Fruit fly (Drosophila melanogaster) whole organism, embryonic: ENCODE results near the gene rut.

Source experiments
- Abd-B ChIP-seq: fragments of 200-800 bp; sonication (Bioruptor generic); optimal IDR thresholded peaks from 2 replicates; lab custom pipeline; 2018; ENCODE audit warnings: missing biosample characterization, mild to moderate bottlenecking, missing genetic modification characterization, moderate library complexity
- Bgb ChIP-seq: fragments of 200-800 bp; sonication (Bioruptor generic); IDR thresholded peaks from 2 replicates; pipeline ENCODE4 v1.3.6; 2022; ENCODE audit warnings: missing biosample characterization, missing genetic modification characterization; ENCODE audit not compliant: partially characterized antibody
- CG10209 ChIP-seq: fragments of 200-800 bp; sonication (Bioruptor generic); optimal IDR thresholded peaks from 3 replicates; lab custom pipeline; 2017; ENCODE audit warnings: missing biosample characterization, mild to moderate bottlenecking, missing genetic modification characterization, missing genetic modification reagents
- CG10462 ChIP-seq: fragments of 200-800 bp; sonication (Bioruptor generic); optimal IDR thresholded peaks from 2 replicates; lab custom pipeline; 2016; ENCODE audit warnings: missing biosample characterization, missing genetic modification characterization
- CG10959 ChIP-seq: fragments of 200-800 bp; sonication (Bioruptor generic); IDR thresholded peaks from 2 replicates; pipeline ENCODE4 v1.3.6; 2022; ENCODE audit warnings: missing biosample characterization, missing genetic modification characterization
- CG11560 ChIP-seq: fragments of 200-800 bp; sonication (Bioruptor generic); IDR thresholded peaks from 3 replicates; pipeline ENCODE4 v1.3.6; 2022; ENCODE audit warnings: missing biosample characterization, missing genetic modification characterization
- CG14860 ChIP-seq: fragments of 200-800 bp; sonication (Bioruptor generic); IDR thresholded peaks from 3 replicates; pipeline ENCODE4 v1.3.6; 2022; ENCODE audit warnings: missing biosample characterization, missing genetic modification characterization; ENCODE audit not compliant: partially characterized antibody
- CG15696 ChIP-seq: fragments of 200-800 bp; sonication (Bioruptor generic); optimal IDR thresholded peaks from 2 replicates; lab custom pipeline; 2019; ENCODE audit warnings: missing biosample characterization, mild to moderate bottlenecking, missing genetic modification characterization, moderate library complexity
- CG17829 ChIP-seq: fragments of 200-800 bp; optimal IDR thresholded peaks from 2 replicates; lab custom pipeline; 2019; ENCODE audit warnings: missing biosample characterization, mild to moderate bottlenecking, missing genetic modification characterization, moderate library complexity
- CG18619 ChIP-seq: fragments of 200-800 bp; sonication (Bioruptor generic); optimal IDR thresholded peaks from 3 replicates; lab custom pipeline; 2017; ENCODE audit warnings: missing biosample characterization, mild to moderate bottlenecking, missing genetic modification characterization
- CG2202 ChIP-seq: fragments of 200-800 bp; sonication (Bioruptor generic); optimal IDR thresholded peaks from 2 replicates; lab custom pipeline; 2018; ENCODE audit warnings: missing biosample characterization, mild to moderate bottlenecking, missing genetic modification characterization
- CG2875 ChIP-seq: fragments of 200-800 bp; sonication (Bioruptor generic); optimal IDR thresholded peaks from 2 replicates; lab custom pipeline; 2017; ENCODE audit warnings: missing biosample characterization, mild to moderate bottlenecking, missing genetic modification characterization, missing genetic modification reagents
- CG32772 ChIP-seq: fragments of 200-800 bp; sonication (Bioruptor generic); IDR thresholded peaks from 2 replicates; pipeline ENCODE4 v1.3.6; 2022; ENCODE audit warnings: missing biosample characterization, missing genetic modification characterization
- CG3847 ChIP-seq: fragments of 200-800 bp; sonication (Bioruptor generic); IDR thresholded peaks from 2 replicates; pipeline ENCODE4 v1.3.6; 2022; ENCODE audit warnings: missing biosample characterization, missing genetic modification characterization
- CG6254 ChIP-seq: fragments of 200-800 bp; sonication (Bioruptor generic); optimal IDR thresholded peaks from 3 replicates; lab custom pipeline; 2017; ENCODE audit warnings: mild to moderate bottlenecking, missing biosample characterization, missing genetic modification reagents, missing genetic modification characterization
- CG6765 ChIP-seq: fragments of 200-800 bp; sonication (Bioruptor generic); optimal IDR thresholded peaks from 3 replicates; lab custom pipeline; 2017; ENCODE audit warnings: missing biosample characterization, mild to moderate bottlenecking, missing genetic modification characterization
- CG7357 ChIP-seq: fragments of 200-800 bp; sonication (Bioruptor generic); IDR thresholded peaks from 3 replicates; pipeline ENCODE4 v1.3.6; 2022; ENCODE audit warnings: missing biosample characterization, missing genetic modification characterization
- CG7987 ChIP-seq: fragments of 200-800 bp; sonication (Bioruptor generic); optimal IDR thresholded peaks from 2 replicates; lab custom pipeline; 2018; ENCODE audit warnings: missing biosample characterization, mild to moderate bottlenecking, missing genetic modification characterization, moderate library complexity
- CrebB ChIP-seq: fragments of 200-800 bp; sonication (Bioruptor generic); optimal IDR thresholded peaks from 3 replicates; lab custom pipeline; 2018; ENCODE audit warnings: missing biosample characterization, mild to moderate bottlenecking, missing genetic modification characterization
- E2f1 ChIP-seq: fragments of 200-800 bp; sonication (Bioruptor generic); IDR thresholded peaks from 2 replicates; pipeline ENCODE4 v1.3.6; 2022; ENCODE audit warnings: missing biosample characterization, missing genetic modification characterization
- HLH3B ChIP-seq: fragments of 200-800 bp; sonication (Bioruptor generic); IDR thresholded peaks from 2 replicates; pipeline ENCODE4 v1.3.6; 2022; ENCODE audit warnings: missing biosample characterization, missing genetic modification characterization
- Hey ChIP-seq: fragments of 200-800 bp; sonication (Bioruptor generic); optimal IDR thresholded peaks from 3 replicates; lab custom pipeline; 2018; ENCODE audit warnings: missing biosample characterization, mild to moderate bottlenecking, missing genetic modification characterization
- Hmx ChIP-seq: fragments of 200-800 bp; sonication (Bioruptor generic); optimal IDR thresholded peaks from 2 replicates; lab custom pipeline; 2016; ENCODE audit warnings: missing biosample characterization, missing genetic modification characterization
- Hr39 ChIP-seq: fragments of >200 bp; optimal IDR thresholded peaks from 2 replicates; lab custom pipeline; 2017
- Med ChIP-seq: fragments of 200-800 bp; sonication (Bioruptor generic); peaks from one replicate; lab custom pipeline; 2016; ENCODE audit warnings: missing biosample characterization, missing genetic modification characterization, mild to moderate bottlenecking, inconsistent platforms, moderate library complexity
- Meics ChIP-seq: fragments of 200-800 bp; sonication (Bioruptor generic); optimal IDR thresholded peaks from 2 replicates; lab custom pipeline; 2017; ENCODE audit warnings: missing biosample characterization, mild to moderate bottlenecking, missing genetic modification characterization
- NC2β ChIP-seq: fragments of 200-800 bp; sonication (Bioruptor generic); optimal IDR thresholded peaks from 2 replicates; lab custom pipeline; 2016; ENCODE audit warnings: missing biosample characterization, missing genetic modification characterization
- Opbp ChIP-seq: fragments of 200-800 bp; sonication (Bioruptor generic); IDR thresholded peaks from 3 replicates; pipeline ENCODE4 v1.3.6; 2022; ENCODE audit warnings: missing biosample characterization, missing genetic modification characterization; ENCODE audit not compliant: partially characterized antibody
- PHDP ChIP-seq: fragments of 200-800 bp; sonication (Bioruptor generic); optimal IDR thresholded peaks from 3 replicates; lab custom pipeline; 2018; ENCODE audit warnings: missing biosample characterization, mild to moderate bottlenecking, missing genetic modification characterization, moderate library complexity
- Rx ChIP-seq: fragments of 200-800 bp; sonication (Bioruptor generic); IDR thresholded peaks from 2 replicates; pipeline ENCODE4 v1.3.6; 2022; ENCODE audit warnings: missing biosample characterization, missing genetic modification characterization
- al ChIP-seq: fragments of 200-800 bp; sonication (Bioruptor generic); IDR thresholded peaks from 2 replicates; pipeline ENCODE4 v1.3.6; 2022; ENCODE audit warnings: missing biosample characterization, missing genetic modification characterization
- amos ChIP-seq: fragments of 200-800 bp; sonication (Bioruptor generic); IDR thresholded peaks from 2 replicates; pipeline ENCODE4 v1.3.6; 2022; ENCODE audit warnings: missing biosample characterization, missing genetic modification characterization; ENCODE audit not compliant: partially characterized antibody
- ap ChIP-seq: fragments of 200-800 bp; sonication (Bioruptor generic); IDR thresholded peaks from 2 replicates; pipeline ENCODE4 v1.3.6; 2022; ENCODE audit warnings: missing biosample characterization, missing genetic modification characterization
- bab2 ChIP-seq: fragments of 200-800 bp; sonication (Bioruptor generic); optimal IDR thresholded peaks from 2 replicates; lab custom pipeline; 2016; ENCODE audit warnings: missing biosample characterization, missing genetic modification characterization
- danr ChIP-seq: fragments of 200-800 bp; sonication (Bioruptor generic); IDR thresholded peaks from 2 replicates; pipeline ENCODE4 v1.3.6; 2022; ENCODE audit warnings: missing biosample characterization, missing genetic modification characterization
- dimm ChIP-seq: fragments of 200-800 bp; sonication (Bioruptor generic); IDR thresholded peaks from 2 replicates; pipeline ENCODE4 v1.3.6; 2022; ENCODE audit warnings: missing biosample characterization, missing genetic modification characterization
- esg ChIP-seq: fragments of 200-800 bp; sonication (Bioruptor generic); conservative IDR thresholded peaks from 2 replicates; pipeline ENCODE4 v1.3.6; 2022; ENCODE audit warnings: missing biosample characterization, missing genetic modification characterization
- eve ChIP-seq, 2 experiments: fragments of >200 bp; optimal IDR thresholded peaks; 2 replicates each; lab custom pipeline; 2017; ENCODE audit warnings: missing biosample characterization in 2 of 2, missing genetic modification characterization in 2 of 2
- h ChIP-seq: fragments of >200 bp; optimal IDR thresholded peaks from 2 replicates; lab custom pipeline; 2017
- ind ChIP-seq: fragments of 200-800 bp; sonication (Bioruptor generic); optimal IDR thresholded peaks from 3 replicates; lab custom pipeline; 2016; ENCODE audit warnings: missing biosample characterization, missing genetic modification characterization
- kay ChIP-seq: fragments of 200-800 bp; sonication (Bioruptor generic); optimal IDR thresholded peaks from 2 replicates; lab custom pipeline; 2016; ENCODE audit warnings: missing biosample characterization, missing genetic modification characterization
- klu ChIP-seq: fragments of 200-800 bp; sonication (Bioruptor generic); IDR thresholded peaks from 2 replicates; pipeline ENCODE4 v1.3.6; 2022; ENCODE audit warnings: missing biosample characterization, missing genetic modification characterization
- knrl ChIP-seq: fragments of 200-800 bp; sonication (Bioruptor generic); IDR thresholded peaks from 3 replicates; pipeline ENCODE4 v1.3.6; 2022; ENCODE audit warnings: missing biosample characterization, missing genetic modification characterization; ENCODE audit not compliant: partially characterized antibody
- nom ChIP-seq: fragments of 200-800 bp; sonication (Bioruptor generic); optimal IDR thresholded peaks from 2 replicates; lab custom pipeline; 2017; ENCODE audit warnings: missing biosample characterization, missing genetic modification characterization, mild to moderate bottlenecking, moderate library complexity, missing genetic modification reagents
- oc ChIP-seq: fragments of 200-800 bp; sonication (Bioruptor generic); optimal IDR thresholded peaks from 2 replicates; lab custom pipeline; 2018; ENCODE audit warnings: missing biosample characterization, mild to moderate bottlenecking, missing genetic modification characterization, moderate library complexity
- org-1 ChIP-seq: fragments of 200-800 bp; sonication (Bioruptor generic); optimal IDR thresholded peaks from 2 replicates; lab custom pipeline; 2017; ENCODE audit warnings: missing biosample characterization, missing genetic modification characterization
- sisA ChIP-seq: fragments of 200-800 bp; sonication (Bioruptor generic); IDR thresholded peaks from 2 replicates; pipeline ENCODE4 v1.3.6; 2022; ENCODE audit warnings: missing biosample characterization, missing genetic modification characterization
- tap ChIP-seq: fragments of 200-800 bp; optimal IDR thresholded peaks from 3 replicates; lab custom pipeline; 2019; ENCODE audit warnings: missing biosample characterization, mild to moderate bottlenecking, missing genetic modification characterization, moderate library complexity
- tio ChIP-seq: fragments of 200-800 bp; sonication (Bioruptor generic); optimal IDR thresholded peaks from 2 replicates; lab custom pipeline; 2017; ENCODE audit warnings: missing biosample characterization, missing genetic modification characterization, inconsistent platforms
- ttk ChIP-seq: fragments of 200-800 bp; sonication (Bioruptor generic); IDR thresholded peaks from 2 replicates; pipeline ENCODE4 v2.1.2; 2022; ENCODE audit warnings: missing biosample characterization, missing genetic modification characterization
- wdn ChIP-seq: fragments of 200-800 bp; sonication (Bioruptor generic); IDR thresholded peaks from 2 replicates; pipeline ENCODE4 v1.3.6; 2022; ENCODE audit warnings: missing biosample characterization, missing genetic modification characterization
- z ChIP-seq: fragments of 200-800 bp; sonication (Bioruptor generic); IDR thresholded peaks from 3 replicates; pipeline ENCODE4 v1.3.6; 2022; ENCODE audit warnings: missing biosample characterization, missing genetic modification characterization

The rut gene

DNA sequence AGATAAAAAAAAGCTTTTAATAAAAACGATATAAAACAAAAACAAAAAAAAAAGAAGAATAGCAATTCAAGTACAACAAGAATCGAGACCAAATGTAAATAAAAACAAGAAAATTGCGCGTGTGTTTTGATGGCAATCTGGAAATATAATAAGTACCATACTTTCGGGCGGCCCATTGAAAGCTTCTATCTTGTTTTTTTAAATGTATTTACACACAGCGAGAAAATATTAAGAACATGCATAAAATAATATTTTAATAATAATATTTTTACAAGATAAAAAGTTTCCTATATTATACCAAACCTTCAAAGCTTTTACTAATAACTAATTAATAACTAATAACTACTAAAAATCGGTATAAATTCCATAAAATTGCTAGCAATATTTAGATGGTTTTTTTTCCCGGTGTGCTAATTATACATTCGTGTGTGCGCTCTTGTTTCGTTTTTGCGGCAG, 14.6 kb upstream of the rut start:
- TF ChIP-seq CG3847 (GFP tag; lab: Robert Waterston, UW) (peak; percentile 37), ind (GFP tag; lab: Kevin White, UChicago) (peak; percentile 20), ap (GFP tag; lab: Robert Waterston, UW) (0 out of 2 replicates have a peak, but pooled peaks have one; percentile 20), sisA (GFP tag; lab: Robert Waterston, UW) (no peak), tio (GFP tag; lab: Kevin White, UChicago) (no peak), CG10959 (GFP tag; lab: Robert Waterston, UW) (no peak), Abd-B (GFP tag; lab: Kevin White, UChicago) (peak; percentile 36), Rx (GFP tag; lab: Robert Waterston, UW) (no peak), CG15696 (tag; lab: Kevin White, UChicago) (no peak), klu (GFP tag; lab: Robert Waterston, UW) (no peak), CrebB (tag; lab: Kevin White, UChicago) (no peak), h (lab: Kevin White, UChicago) (no peak), bab2 (GFP tag; lab: Kevin White, UChicago) (no peak), HLH3B (GFP tag; lab: Robert Waterston, UW) (0 out of 2 replicates have a peak, but pooled peaks have one; percentile 23), CG32772 (GFP tag; lab: Robert Waterston, UW) (peak; percentile 23; the same call in 1 of the 2 replicates), Hmx (no peak), CG2202 (tag; lab: Kevin White, UChicago) (no peak), CG7357 (GFP tag; lab: Robert Waterston, UW) (no peak), tap (tag; lab: Kevin White, UChicago) (peak; percentile 37), E2f1 (GFP tag; lab: Robert Waterston, UW) (peak; percentile 60; the same call in 1 of the 2 replicates), Med (GFP tag; lab: Kevin White, UChicago) (no peak), CG10462 (GFP tag; lab: Kevin White, UChicago) (no peak), Hey (tag; lab: Kevin White, UChicago) (no peak), oc (tag; lab: Kevin White, UChicago) (peak; percentile 1), amos (GFP tag; lab: Robert Waterston, UW) (no peak), knrl (GFP tag; lab: Robert Waterston, UW) (no peak), nom (GFP tag; lab: Kevin White, UChicago) (peak; percentile 81), Meics (GFP tag; lab: Kevin White, UChicago) (peak; percentile 62), CG6254 (GFP tag; lab: Kevin White, UChicago) (no peak), PHDP (tag; lab: Kevin White, UChicago) (peak; percentile 63), Hr39 (lab: Kevin White, UChicago) (no peak), ttk (GFP tag; lab: Robert Waterston, UW) (no peak), kay (GFP tag; lab: Kevin White, UChicago) (no peak), z (GFP tag; lab: Robert Waterston, UW) (no peak), wdn (GFP tag; lab: Robert Waterston, UW) (no peak), CG14860 (GFP tag; lab: Robert Waterston, UW) (no peak), NC2β (GFP tag; lab: Kevin White, UChicago) (no peak), CG6765 (GFP tag; lab: Kevin White, UChicago) (no peak), Opbp (no peak), org-1 (GFP tag; lab: Kevin White, UChicago) (no peak), CG10209 (peak; percentile 46), CG17829 (tag; lab: Kevin White, UChicago) (peak; percentile 42), al (peak; percentile 27; the same call in 1 of the 2 replicates), CG18619 (GFP tag; lab: Kevin White, UChicago) (peak; percentile 22), esg (GFP tag; lab: Robert Waterston, UW) (peak; percentile 42), CG2875 (no peak), dimm (GFP tag; lab: Robert Waterston, UW) (0 out of 2 replicates have a peak, but pooled peaks have one; percentile 18), danr (GFP tag; lab: Robert Waterston, UW) (no peak), Bgb (GFP tag; lab: Robert Waterston, UW) (no peak), CG11560 (tag; lab: Robert Waterston, UW) (no peak), CG7987 (GFP tag; lab: Kevin White, UChicago) (no peak), eve (GFP tag; optimal IDR thresholded peaks at IDR 0.05; lab: Kevin White, UChicago) (no peak)
